Worm (Caenorhabditis elegans): ENCODE results near the gene sdz-5.

Gene sdz-5

DNA sequence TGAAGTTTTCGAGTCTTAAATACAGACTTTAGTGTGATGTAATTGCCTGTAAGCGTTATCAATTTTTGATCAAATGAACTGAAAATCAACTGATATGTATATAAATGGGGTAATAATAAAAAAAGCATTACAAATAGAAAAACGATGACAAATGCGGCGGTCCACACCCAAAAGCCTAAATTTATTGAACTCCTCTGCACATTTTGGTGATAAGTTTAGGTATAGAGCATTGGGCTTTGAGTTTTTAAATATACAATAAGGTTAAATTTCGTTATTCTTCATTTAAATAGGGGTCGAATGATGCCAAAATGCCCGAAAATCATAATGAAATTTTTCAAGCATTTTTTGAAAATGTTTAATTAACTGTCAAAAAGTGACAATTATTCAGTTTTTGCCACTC is 11.3 kb downstream of the sdz-5 start, which contains the start of gene clec-3:
clec-3 (minus strand) TSS at position 101 of the 400 bp plus-strand sequence.
- TF ChIP-seq mes-4 (tag; optimal IDR thresholded peaks at IDR 0.05) (no peak), B0261.1 (tag; optimal IDR thresholded peaks at IDR 0.05) (no peak), hmg-1.2 (GFP tag; IDR thresholded peaks at IDR 0.05) (no peak), snpc-4 (GFP tag; optimal IDR thresholded peaks at IDR 0.05) (no peak), snpc-4 (tag; optimal IDR thresholded peaks at IDR 0.05) (no peak), madf-6 (GFP tag; IDR thresholded peaks at IDR 0.05) (no peak), unc-130 (GFP tag; optimal IDR thresholded peaks at IDR 0.05) (no peak), F37B4.10 (GFP tag; IDR thresholded peaks at IDR 0.05) (no peak), pbrm-1 (GFP tag; IDR thresholded peaks at IDR 0.05) (no peak), Y79H2A.3 (GFP tag; conservative IDR thresholded peaks at IDR 0.05) (no peak), cebp-1 (GFP tag; IDR thresholded peaks at IDR 0.05) (no peak), cebp-1 (tag; optimal IDR thresholded peaks at IDR 0.05) (no peak), die-1 (tag; optimal IDR thresholded peaks at IDR 0.05) (no peak), dpff-1 (tag; optimal IDR thresholded peaks at IDR 0.05) (no peak)

- TF ChIP-seq pbrm-1 (GFP tag; IDR thresholded peaks at IDR 0.05): no peak
- no peak for TF ChIP-seq hsf-1 (GFP tag; IDR thresholded peaks at IDR 0.05)
- no peak for TF ChIP-seq snpc-3.4 (tag; optimal IDR thresholded peaks at IDR 0.05)
- no peak for TF ChIP-seq ztf-6 (GFP tag; IDR thresholded peaks at IDR 0.05)
- no peak for TF ChIP-seq lsl-1 (GFP tag; optimal IDR thresholded peaks at IDR 0.05)
- TF ChIP-seq F57C9.4 (tag; optimal IDR thresholded peaks at IDR 0.05): no peak
- TF ChIP-seq ceh-100 (GFP tag; IDR thresholded peaks at IDR 0.05): no peak
- TF ChIP-seq ztf-22 (GFP tag; optimal IDR thresholded peaks at IDR 0.05): no peak
- no peak for TF ChIP-seq snpc-4 (GFP tag; optimal IDR thresholded peaks at IDR 0.05)
- TF ChIP-seq snpc-4 (tag; optimal IDR thresholded peaks at IDR 0.05): no peak
Measured at ce11 chrII:3020899-3021298, 12.4 kb downstream of the sdz-5 start.

DNA sequence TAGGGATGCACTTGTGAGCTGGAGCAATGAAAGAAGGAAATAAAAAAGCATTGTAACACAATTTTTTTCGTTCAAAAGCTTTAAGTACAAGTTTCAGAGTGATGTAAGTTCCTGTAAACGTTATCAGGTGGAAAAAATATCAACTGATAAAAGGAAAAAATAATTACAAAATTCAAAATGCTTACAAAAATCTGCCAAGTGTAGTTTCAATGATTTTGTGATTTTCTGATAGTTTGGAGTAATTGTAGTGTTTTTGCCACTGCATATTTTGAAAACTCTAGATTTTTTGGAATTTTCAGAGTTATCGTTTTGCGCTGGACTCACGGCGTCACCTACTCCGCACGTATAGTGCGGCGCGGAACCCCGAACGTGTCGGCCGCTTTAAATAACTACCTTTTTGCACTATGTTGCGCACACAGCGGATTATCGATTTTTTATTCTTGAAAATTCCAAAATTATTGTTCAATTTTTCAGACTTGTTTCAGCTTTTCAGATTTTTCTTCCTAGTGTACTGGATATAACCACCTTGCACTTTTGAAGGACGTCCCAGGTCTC is 15.0 kb downstream of the sdz-5 start, which contains the start of gene clec-2:
clec-2 (minus strand) TSS at position 51 of the 555 bp plus-strand sequence.
- TF ChIP-seq hmg-1.2 (GFP tag; IDR thresholded peaks at IDR 0.05): peak; percentile 39
- TF ChIP-seq snpc-1.1 (tag; optimal IDR thresholded peaks at IDR 0.05; ENCODE audit: insufficient read depth): peak; percentile 10
- TF ChIP-seq C17E4.6 (GFP tag; IDR thresholded peaks at IDR 0.05): no peak
- no peak for TF ChIP-seq F39B2.1 (GFP tag; IDR thresholded peaks at IDR 0.05)
- no peak for TF ChIP-seq snpc-4 (GFP tag; optimal IDR thresholded peaks at IDR 0.05)
- peak in 2 of 4 experiments; percentile 69 to 76 for TF ChIP-seq snpc-4 (tag; optimal IDR thresholded peaks at IDR 0.05)

DNA sequence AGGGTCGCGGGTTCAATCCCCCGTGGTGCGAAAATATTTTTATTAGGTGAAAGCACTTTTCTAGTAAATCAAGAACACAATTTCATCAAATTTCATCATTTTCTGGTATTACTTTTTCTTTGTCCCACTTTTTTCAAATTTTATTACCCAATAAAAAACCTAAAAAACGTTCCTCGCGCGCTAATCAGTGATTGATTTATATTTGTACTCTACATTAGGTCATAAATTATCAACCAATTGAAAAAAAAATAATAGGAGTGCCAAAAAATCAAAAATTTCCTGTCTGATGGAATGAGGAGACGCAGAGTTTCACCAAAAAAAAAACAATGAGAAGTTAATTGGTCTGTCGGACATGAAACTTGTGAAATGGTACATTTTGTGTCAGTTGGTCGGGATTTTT is 16.2 kb downstream of the sdz-5 start:
- no peak for TF ChIP-seq xnd-1 (tag; optimal IDR thresholded peaks at IDR 0.05)

- TF ChIP-seq somi-1 (GFP tag; optimal IDR thresholded peaks at IDR 0.05) (no peak), ztf-18 (tag; optimal IDR thresholded peaks at IDR 0.05) (no peak), T07F8.4 (tag; optimal IDR thresholded peaks at IDR 0.05) (no peak), cebp-1 (GFP tag; IDR thresholded peaks at IDR 0.05) (no peak), cebp-1 (tag; optimal IDR thresholded peaks at IDR 0.05) (no peak), dox-1 (GFP tag; IDR thresholded peaks at IDR 0.05) (no peak), tbx-9 (tag; optimal IDR thresholded peaks at IDR 0.05; ENCODE audit: borderline replicate concordance) (no peak), Y53G8AR.9 (GFP tag; conservative IDR thresholded peaks at IDR 0.05) (no peak), ZK185.1 (tag; optimal IDR thresholded peaks at IDR 0.05; ENCODE audit: poor library complexity, severe bottlenecking) (no peak), dpff-1 (tag; optimal IDR thresholded peaks at IDR 0.05) (no peak), let-526 (GFP tag; IDR thresholded peaks at IDR 0.05) (no peak), lag-1 (GFP tag; IDR thresholded peaks at IDR 0.05) (no peak), nhr-120 (GFP tag; IDR thresholded peaks at IDR 0.05) (no peak), lsl-1 (GFP tag; optimal IDR thresholded peaks at IDR 0.05) (no peak), madf-8 (GFP tag; conservative IDR thresholded peaks at IDR 0.05) (no peak), ztf-26 (tag; optimal IDR thresholded peaks at IDR 0.05) (no peak), ekl-4 (GFP tag; IDR thresholded peaks at IDR 0.05) (no peak), F39B2.1 (GFP tag; IDR thresholded peaks at IDR 0.05) (no peak), egrh-3 (GFP tag; IDR thresholded peaks at IDR 0.05) (no peak), F57A8.1 (GFP tag; optimal IDR thresholded peaks at IDR 0.05) (no peak), F10E7.11 (tag; optimal IDR thresholded peaks at IDR 0.05) (no peak)
Measured at ce11 chrII:3028264-3028663, 19.8 kb downstream of the sdz-5 start.
